Worm (Caenorhabditis elegans): ENCODE data around the gene fipr-13.

- TF ChIP-seq fkh-10 (GFP tag; optimal IDR thresholded peaks at IDR 0.05): no peak
- TF ChIP-seq pha-4 (tag; optimal IDR thresholded peaks at IDR 0.05): no peak
- no peak for TF ChIP-seq hlh-13 (GFP tag; optimal IDR thresholded peaks at IDR 0.05)
- no peak for TF ChIP-seq elt-2 (tag; optimal IDR thresholded peaks at IDR 0.05)
These were observed 2.4 kb downstream of the fipr-13 start, which contains the start of gene npr-39 for ce11 chrV:10066769-10067168.
